Fruit fly (Drosophila melanogaster) whole organism, pupa: ENCODE results near the gene Mst84B.
A peak's percentile ranks its signal among the peaks of the same experiment; 100 is the strongest.

Experiments used
- CG10348 ChIP-seq: fragments of 200-800 bp; sonication (Bioruptor generic); IDR thresholded peaks from 2 replicates; pipeline ENCODE4 v1.3.6; 2022; ENCODE audit warnings: missing biosample characterization, missing genetic modification characterization
- CG12605 ChIP-seq: fragments of 200-800 bp; sonication (Bioruptor generic); IDR thresholded peaks from 2 replicates; pipeline ENCODE4 v1.3.6; 2022; ENCODE audit warnings: missing biosample characterization, missing genetic modification characterization
- CG13204 ChIP-seq: fragments of 200-800 bp; sonication (Bioruptor generic); optimal IDR thresholded peaks from 2 replicates; lab custom pipeline; 2018; ENCODE audit warnings: missing biosample characterization, mild to moderate bottlenecking, missing genetic modification characterization, moderate library complexity
- CG14655 ChIP-seq: fragments of 200-800 bp; sonication (Bioruptor generic); optimal IDR thresholded peaks from 3 replicates; lab custom pipeline; 2017; ENCODE audit warnings: mild to moderate bottlenecking, missing biosample characterization, missing genetic modification reagents, missing genetic modification characterization
- CG15710 ChIP-seq: fragments of 200-800 bp; sonication (Bioruptor generic); optimal IDR thresholded peaks from 2 replicates; lab custom pipeline; 2018; ENCODE audit warnings: missing biosample characterization, mild to moderate bottlenecking, missing genetic modification characterization, moderate library complexity
- CG17806 ChIP-seq: fragments of 200-800 bp; sonication (Bioruptor generic); optimal IDR thresholded peaks from 2 replicates; lab custom pipeline; 2018; ENCODE audit warnings: missing biosample characterization, mild to moderate bottlenecking, missing genetic modification characterization, moderate library complexity
- CG32121 ChIP-seq: fragments of 200-800 bp; sonication (Bioruptor generic); IDR thresholded peaks from 2 replicates; pipeline ENCODE4 v1.3.6; 2022; ENCODE audit warnings: missing biosample characterization, missing genetic modification characterization
- CG34367 ChIP-seq: fragments of 200-800 bp; sonication (Bioruptor generic); optimal IDR thresholded peaks from 2 replicates; lab custom pipeline; 2018; ENCODE audit warnings: missing biosample characterization, mild to moderate bottlenecking, missing genetic modification characterization
- CG4496 ChIP-seq: fragments of 200-800 bp; sonication (Bioruptor generic); IDR thresholded peaks from 3 replicates; pipeline ENCODE4 v1.3.6; 2022; ENCODE audit warnings: missing biosample characterization, missing genetic modification characterization
- CG8159 ChIP-seq: fragments of 200-800 bp; sonication (Bioruptor generic); optimal IDR thresholded peaks from 3 replicates; lab custom pipeline; 2018; ENCODE audit warnings: missing biosample characterization, mild to moderate bottlenecking, missing genetic modification characterization, moderate library complexity
- CG8301 ChIP-seq: fragments of 200-800 bp; sonication (Bioruptor generic); optimal IDR thresholded peaks from 2 replicates; lab custom pipeline; 2018; ENCODE audit warnings: missing biosample characterization, mild to moderate bottlenecking, missing genetic modification characterization
- CG9948 ChIP-seq: fragments of 200-800 bp; sonication (Bioruptor generic); optimal IDR thresholded peaks from 2 replicates; lab custom pipeline; 2018; ENCODE audit warnings: missing biosample characterization, mild to moderate bottlenecking, missing genetic modification characterization, moderate library complexity
- D1 ChIP-seq: fragments of 200-800 bp; sonication (Bioruptor generic); optimal IDR thresholded peaks from 2 replicates; lab custom pipeline; 2018; ENCODE audit warnings: missing biosample characterization, mild to moderate bottlenecking, missing genetic modification characterization, moderate library complexity
- EcR ChIP-seq: fragments of 200-800 bp; sonication (Bioruptor generic); optimal IDR thresholded peaks from 3 replicates; lab custom pipeline; 2019; ENCODE audit warnings: missing biosample characterization, missing genetic modification characterization, mild to moderate bottlenecking, moderate library complexity, missing genetic modification reagents
- Ets98B ChIP-seq: fragments of 200-800 bp; sonication (Bioruptor generic); IDR thresholded peaks from 2 replicates; pipeline ENCODE4 v1.3.6; 2022; ENCODE audit warnings: missing biosample characterization, missing genetic modification characterization
- Pif1A ChIP-seq: fragments of 200-800 bp; sonication (Bioruptor generic); optimal IDR thresholded peaks from 3 replicates; lab custom pipeline; 2016; ENCODE audit warnings: missing biosample characterization, missing genetic modification characterization
- Pif1B ChIP-seq: fragments of 200-800 bp; sonication (Bioruptor generic); optimal IDR thresholded peaks from 3 replicates; lab custom pipeline; 2016; ENCODE audit warnings: missing biosample characterization, missing genetic modification characterization
- Snoo ChIP-seq: fragments of 200-800 bp; sonication (Bioruptor generic); optimal IDR thresholded peaks from 3 replicates; lab custom pipeline; 2017; ENCODE audit warnings: missing biosample characterization, mild to moderate bottlenecking, missing genetic modification characterization, inconsistent platforms
- fd96Ca ChIP-seq: fragments of 200-800 bp; sonication (Bioruptor generic); IDR thresholded peaks from 3 replicates; pipeline ENCODE4 v1.3.6; 2022; ENCODE audit warnings: missing biosample characterization, missing genetic modification characterization
- gl ChIP-seq: fragments of 200-800 bp; sonication (Bioruptor generic); optimal IDR thresholded peaks from 2 replicates; lab custom pipeline; 2018; ENCODE audit warnings: missing biosample characterization, mild to moderate bottlenecking, missing genetic modification characterization
- rn ChIP-seq: fragments of 200-800 bp; sonication (Bioruptor generic); IDR thresholded peaks from 2 replicates; pipeline ENCODE4 v1.3.6; 2022; ENCODE audit warnings: missing biosample characterization, missing genetic modification characterization

The Mst84B gene

dm6 chr3R:7091904-7092303, 29.9 kb downstream of the Mst84B start:
- TF ChIP-seq CG34367 (tag; lab: Kevin White, UChicago) (no peak), CG14655 (no peak), fd96Ca (GFP tag; lab: Robert Waterston, UW) (no peak), CG8159 (tag; lab: Kevin White, UChicago) (no peak), CG8301 (no peak), D1 (tag; lab: Kevin White, UChicago) (no peak), Ets98B (GFP tag; lab: Robert Waterston, UW) (no peak), CG32121 (no peak), CG17806 (no peak), CG13204 (no peak), CG10348 (GFP tag; lab: Robert Waterston, UW) (no peak), rn (no peak), Snoo (tag; lab: Kevin White, UChicago) (no peak), Pif1A (no peak), Pif1B (GFP tag; lab: Kevin White, UChicago) (no peak), EcR (GFP tag; lab: Kevin White, UChicago) (no peak), CG12605 (no peak), CG4496 (GFP tag; lab: Robert Waterston, UW) (no peak)

dm6 chr3R:7093592-7093991, 31.6 kb downstream of the Mst84B start:
- TF ChIP-seq CG8159 (tag; lab: Kevin White, UChicago), result peak; percentile 31
- TF ChIP-seq Pif1B (GFP tag; lab: Kevin White, UChicago), result peak; percentile 8
- TF ChIP-seq CG12605, result 0 out of 2 replicates have a peak, but pooled peaks have one; percentile 21
- no peak for TF ChIP-seq CG17806
- TF ChIP-seq rn, result no peak
- TF ChIP-seq gl, result no peak
- TF ChIP-seq CG15710 (tag; lab: Kevin White, UChicago), result peak; percentile 27
- TF ChIP-seq Snoo (tag; lab: Kevin White, UChicago), result peak; percentile 6
- 0 out of 3 replicates have a peak, but pooled peaks have one; percentile 11 for TF ChIP-seq CG4496 (GFP tag; lab: Robert Waterston, UW)
- TF ChIP-seq CG34367 (tag; lab: Kevin White, UChicago), result no peak

- TF ChIP-seq CG9948 (tag; lab: Kevin White, UChicago) (no peak), Pif1A (no peak), CG8301 (no peak), CG12605 (no peak), Ets98B (GFP tag; lab: Robert Waterston, UW) (no peak), CG8159 (tag; lab: Kevin White, UChicago) (no peak), CG32121 (no peak), CG13204 (no peak), rn (no peak), EcR (GFP tag; lab: Kevin White, UChicago) (no peak), CG14655 (no peak), D1 (tag; lab: Kevin White, UChicago) (no peak), CG4496 (GFP tag; lab: Robert Waterston, UW) (no peak), gl (no peak), CG15710 (tag; lab: Kevin White, UChicago) (no peak), CG17806 (no peak)
- TF ChIP-seq, all 21 proteins: peak for 0
These were observed 32.4 kb downstream of the Mst84B start for dm6 chr3R:7094368-7094767.

- TF ChIP-seq Pif1A, result peak; percentile 21
- peak; percentile 17 for TF ChIP-seq CG8159 (tag; lab: Kevin White, UChicago)
- peak; percentile 42; the same call in 1 of the 2 replicates for TF ChIP-seq CG12605
- no peak for TF ChIP-seq CG34367 (tag; lab: Kevin White, UChicago)
- no peak for TF ChIP-seq gl
- peak; percentile 2 for TF ChIP-seq CG8301
- peak; percentile 71 for TF ChIP-seq EcR (GFP tag; lab: Kevin White, UChicago)
- TF ChIP-seq Ets98B (GFP tag; lab: Robert Waterston, UW), result peak; percentile 71
- TF ChIP-seq CG10348 (GFP tag; lab: Robert Waterston, UW), result no peak
- peak; percentile 58 for TF ChIP-seq CG32121
- peak; percentile 10 for TF ChIP-seq CG13204
- TF ChIP-seq Snoo (tag; lab: Kevin White, UChicago), result no peak
- TF ChIP-seq rn, result no peak
- no peak for TF ChIP-seq CG15710 (tag; lab: Kevin White, UChicago)
- TF ChIP-seq CG4496 (GFP tag; lab: Robert Waterston, UW), result peak; percentile 66; the same call in 2 of the 3 replicates
- no peak for TF ChIP-seq CG17806
- peak; percentile 59; the same call in 2 of the 3 replicates for TF ChIP-seq fd96Ca (GFP tag; lab: Robert Waterston, UW)
These were observed 41.2 kb downstream of the Mst84B start for dm6 chr3R:7102853-7103833.

dm6 chr3R:7104308-7104707, 42.3 kb downstream of the Mst84B start:
- peak; percentile 41 for TF ChIP-seq EcR (GFP tag; lab: Kevin White, UChicago)
- TF ChIP-seq CG34367 (tag; lab: Kevin White, UChicago), result no peak
- TF ChIP-seq fd96Ca (GFP tag; lab: Robert Waterston, UW), result no peak

DNA sequence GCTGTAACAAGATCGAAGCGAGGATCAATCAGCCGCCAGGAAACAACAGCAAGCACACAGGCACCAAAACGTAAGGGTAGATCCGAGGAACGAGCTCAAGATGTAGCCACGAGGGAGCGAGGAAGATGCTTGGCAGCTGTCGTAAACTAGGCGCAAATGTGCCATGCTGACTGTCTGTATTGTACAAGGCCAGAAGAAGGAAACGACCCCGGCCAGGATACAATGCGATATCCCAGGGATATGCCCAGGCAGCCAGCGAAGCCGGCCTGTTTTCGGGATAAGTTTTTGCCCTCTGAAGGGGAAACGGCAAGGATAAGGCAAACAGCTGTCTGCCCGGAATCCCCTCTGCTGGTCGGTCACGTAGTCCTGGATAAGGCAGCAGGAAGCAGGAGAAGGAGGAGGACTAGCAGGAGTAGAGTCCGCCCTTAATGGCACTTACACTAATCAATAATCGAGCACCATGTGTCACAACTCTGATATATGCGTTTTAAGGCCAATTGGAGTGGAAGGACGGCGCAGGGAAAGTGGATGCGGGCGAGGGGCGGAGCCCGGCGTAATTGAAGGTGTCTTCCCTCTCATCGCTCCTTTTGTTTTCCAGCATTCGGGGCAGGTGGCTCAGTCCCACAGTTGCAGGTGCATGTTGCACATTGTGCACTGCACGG, 43.7 kb downstream of the Mst84B start:
- TF ChIP-seq CG4496 (GFP tag; lab: Robert Waterston, UW) (no peak), CG34367 (tag; lab: Kevin White, UChicago) (no peak), Ets98B (GFP tag; lab: Robert Waterston, UW) (no peak)
